Worm (Caenorhabditis elegans) whole organism, L2 larva: Measurements from ENCODE around the gene C45G9.15.

Experiments used
- C34F6.9 ChIP-seq: fragments of 150-350 bp; optimal IDR thresholded peaks from 2 replicates; lab custom pipeline; 2014; ENCODE audit warnings: missing biosample characterization, missing genetic modification characterization
- F13H6.1 ChIP-seq: sonication (generic microtip); optimal IDR thresholded peaks from 2 replicates; lab custom pipeline; 2016; ENCODE audit warnings: missing genetic modification characterization, missing compliant biosample characterization
- R02D3.7 ChIP-seq: fragments of 150-350 bp; optimal IDR thresholded peaks from 2 replicates; lab custom pipeline; 2014; ENCODE audit warnings: missing biosample characterization, missing genetic modification characterization
- Y55F3AM.14 ChIP-seq: fragments of 200-800 bp; sonication (Bioruptor generic); optimal IDR thresholded peaks from 2 replicates; lab custom pipeline; 2018; ENCODE audit warnings: mild to moderate bottlenecking, missing genetic modification characterization, missing compliant biosample characterization
- ZK546.5 ChIP-seq: sonication (generic microtip); optimal IDR thresholded peaks from 2 replicates; lab custom pipeline; 2017; ENCODE audit warnings: missing biosample characterization, missing genetic modification characterization
- alr-1 ChIP-seq: fragments of 150-350 bp; optimal IDR thresholded peaks from 2 replicates; lab custom pipeline; 2014; ENCODE audit warnings: missing biosample characterization, missing genetic modification characterization
- aly-2 ChIP-seq: fragments of 150-350 bp; optimal IDR thresholded peaks from 2 replicates; lab custom pipeline; 2014; ENCODE audit warnings: missing biosample characterization, missing genetic modification characterization
- ama-1 ChIP-seq: fragments of 150-350 bp; optimal IDR thresholded peaks from 2 replicates; lab custom pipeline; 2018; ENCODE audit warnings: inconsistent platforms
- blmp-1 ChIP-seq: sonication (generic microtip); optimal IDR thresholded peaks from 2 replicates; lab custom pipeline; 2017; ENCODE audit warnings: missing genetic modification characterization, mild to moderate bottlenecking, missing compliant biosample characterization, antibody characterized with exemption, moderate library complexity; ENCODE audit not compliant: insufficient read depth
- ceh-16 ChIP-seq: fragments of 150-350 bp; optimal IDR thresholded peaks from 2 replicates; lab custom pipeline; 2014; ENCODE audit warnings: missing biosample characterization, missing genetic modification characterization
- crh-2 ChIP-seq: sonication (generic microtip); optimal IDR thresholded peaks from 2 replicates; lab custom pipeline; 2017; ENCODE audit warnings: missing biosample characterization, missing genetic modification characterization
- dmd-4 ChIP-seq: sonication (generic microtip); optimal IDR thresholded peaks from 2 replicates; lab custom pipeline; 2017; ENCODE audit warnings: missing biosample characterization, missing genetic modification characterization
- egl-27 ChIP-seq: sonication (generic microtip); optimal IDR thresholded peaks from 3 replicates; lab custom pipeline; 2017; ENCODE audit warnings: missing biosample characterization, missing genetic modification reagents, missing genetic modification characterization
- elt-1 ChIP-seq: fragments of 150-350 bp; optimal IDR thresholded peaks from 2 replicates; lab custom pipeline; 2014; ENCODE audit warnings: missing biosample characterization, missing genetic modification characterization
- elt-3 ChIP-seq: sonication (generic microtip); optimal IDR thresholded peaks from 2 replicates; lab custom pipeline; 2017; ENCODE audit warnings: missing biosample characterization, missing genetic modification characterization
- fos-1 ChIP-seq: fragments of 150-350 bp; optimal IDR thresholded peaks from 2 replicates; lab custom pipeline; 2014; ENCODE audit warnings: missing biosample characterization, missing genetic modification characterization
- gmeb-1 ChIP-seq: fragments of 150-350 bp; optimal IDR thresholded peaks from 2 replicates; lab custom pipeline; 2014; ENCODE audit warnings: missing biosample characterization, missing genetic modification characterization
- lin-39 ChIP-seq: fragments of 150-350 bp; optimal IDR thresholded peaks from 2 replicates; lab custom pipeline; 2014; ENCODE audit warnings: missing biosample characterization, missing genetic modification reagents, missing genetic modification characterization
- lsy-2 ChIP-seq, 2 experiments: fragments of 150-350 bp in 1 of 2; sonication (generic microtip) in 1 of 2; optimal IDR thresholded peaks; 2 replicates each; lab custom pipeline; 2014 to 2017; ENCODE audit warnings: missing biosample characterization in 2 of 2, missing genetic modification characterization in 2 of 2
- mab-5 ChIP-seq: fragments of 150-350 bp; optimal IDR thresholded peaks from 2 replicates; lab custom pipeline; 2014; ENCODE audit warnings: missing biosample characterization, missing genetic modification characterization
- mbf-1 ChIP-seq: sonication (generic microtip); optimal IDR thresholded peaks from 2 replicates; lab custom pipeline; 2017; ENCODE audit warnings: missing biosample characterization, missing genetic modification characterization
- mdl-1 ChIP-seq, 2 experiments: fragments of 150-350 bp in 1 of 2; sonication (generic microtip) in 1 of 2; optimal IDR thresholded peaks; 2 replicates each; lab custom pipeline; 2017; ENCODE audit warnings: missing biosample characterization in 2 of 2, missing genetic modification characterization in 2 of 2
- nhr-10 ChIP-seq: sonication (generic microtip); optimal IDR thresholded peaks from 2 replicates; lab custom pipeline; 2017; ENCODE audit warnings: missing biosample characterization, missing genetic modification characterization
- nhr-11 ChIP-seq: fragments of 150-350 bp; optimal IDR thresholded peaks from 2 replicates; lab custom pipeline; 2014; ENCODE audit warnings: missing biosample characterization, missing genetic modification characterization
- nhr-129 ChIP-seq: fragments of 150-350 bp; optimal IDR thresholded peaks from 2 replicates; lab custom pipeline; 2014; ENCODE audit warnings: missing biosample characterization, missing genetic modification characterization
- nhr-21 ChIP-seq: fragments of 150-350 bp; optimal IDR thresholded peaks from 2 replicates; lab custom pipeline; 2014; ENCODE audit warnings: missing biosample characterization, missing genetic modification characterization
- nhr-23 ChIP-seq: fragments of 150-350 bp; optimal IDR thresholded peaks from 2 replicates; lab custom pipeline; 2014; ENCODE audit warnings: missing biosample characterization, missing genetic modification reagents, missing genetic modification characterization
- nhr-237 ChIP-seq: fragments of 150-350 bp; optimal IDR thresholded peaks from 2 replicates; lab custom pipeline; 2014; ENCODE audit warnings: missing biosample characterization, missing genetic modification characterization
- nhr-25 ChIP-seq: fragments of 150-350 bp; sonication (generic microtip); optimal IDR thresholded peaks from 3 replicates; lab custom pipeline; 2014; ENCODE audit warnings: missing biosample characterization, missing genetic modification characterization
- nhr-6 ChIP-seq: fragments of 150-350 bp; optimal IDR thresholded peaks from 2 replicates; lab custom pipeline; 2014; ENCODE audit warnings: missing biosample characterization, missing genetic modification characterization
- nhr-77 ChIP-seq: fragments of 150-350 bp; optimal IDR thresholded peaks from 2 replicates; lab custom pipeline; 2014; ENCODE audit warnings: missing biosample characterization, missing genetic modification characterization
- peb-1 ChIP-seq: fragments of 150-350 bp; optimal IDR thresholded peaks from 2 replicates; lab custom pipeline; 2014; ENCODE audit warnings: missing biosample characterization, missing genetic modification characterization
- sem-4 ChIP-seq: fragments of 150-350 bp; optimal IDR thresholded peaks from 2 replicates; lab custom pipeline; 2014; ENCODE audit warnings: missing biosample characterization, missing genetic modification reagents, missing genetic modification characterization
- skn-1 ChIP-seq: sonication (generic microtip); optimal IDR thresholded peaks from 2 replicates; lab custom pipeline; 2017; ENCODE audit warnings: missing biosample characterization, missing genetic modification characterization
- sma-3 ChIP-seq: sonication (generic microtip); optimal IDR thresholded peaks from 2 replicates; lab custom pipeline; 2016; ENCODE audit warnings: missing genetic modification reagents, missing genetic modification characterization, missing compliant biosample characterization
- sma-9 ChIP-seq, 2 experiments: fragments of 150-350 bp in 1 of 2; sonication (generic microtip) in 1 of 2; optimal IDR thresholded peaks; 2 replicates each; lab custom pipeline; 2014 to 2016; ENCODE audit warnings: missing genetic modification characterization in 2 of 2, mild to moderate bottlenecking in 1 of 2, missing biosample characterization in 1 of 2, missing compliant biosample characterization in 1 of 2, missing genetic modification reagents in 1 of 2, moderate library complexity in 1 of 2
- snpc-4 ChIP-seq: fragments of 150-350 bp; optimal IDR thresholded peaks from 2 replicates; lab custom pipeline; 2014; ENCODE audit warnings: missing biosample characterization, missing genetic modification characterization
- unc-39 ChIP-seq: fragments of 150-350 bp; optimal IDR thresholded peaks from 2 replicates; lab custom pipeline; 2014; ENCODE audit warnings: missing biosample characterization, missing genetic modification characterization
- unc-55 ChIP-seq: fragments of 150-350 bp; sonication (generic microtip); optimal IDR thresholded peaks from 3 replicates; lab custom pipeline; 2014; ENCODE audit warnings: missing biosample characterization, missing genetic modification reagents, missing genetic modification characterization
- ztf-1 ChIP-seq: fragments of 200-800 bp; sonication (Bioruptor generic); conservative IDR thresholded peaks from 2 replicates; pipeline ENCODE4 v1.3.6; 2022; ENCODE audit warnings: missing genetic modification characterization, missing compliant biosample characterization
- ztf-11 ChIP-seq: sonication (generic microtip); optimal IDR thresholded peaks from 2 replicates; lab custom pipeline; 2017; ENCODE audit warnings: missing biosample characterization, missing genetic modification characterization

C45G9.15 gene

DNA sequence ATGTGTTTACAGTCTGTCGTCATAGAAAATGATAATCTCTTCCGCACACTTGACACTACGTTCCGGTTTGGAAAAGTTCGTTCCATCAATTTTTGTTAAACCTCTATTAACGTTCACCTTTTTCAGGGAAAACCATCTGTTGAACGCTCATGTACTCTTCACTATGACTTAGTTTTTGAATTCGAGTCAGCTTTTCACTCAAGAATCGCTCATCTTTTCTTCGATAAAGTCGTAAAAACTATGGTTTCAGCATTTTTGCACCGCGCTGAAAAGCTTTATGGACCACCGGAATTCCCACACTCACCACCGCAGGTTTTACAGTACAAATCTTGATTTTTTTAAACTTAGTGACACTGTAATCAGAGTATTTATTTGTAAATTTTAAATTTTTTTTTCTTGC is 28.2 kb downstream of the C45G9.15 start:
- no peak for TF ChIP-seq aly-2
- TF ChIP-seq mdl-1 (tag; optimal IDR thresholded peaks at IDR 0.05; lab: Kevin White, UChicago) = no peak
- no peak for TF ChIP-seq nhr-11 (tag; lab: Kevin White, UChicago)
- no peak for TF ChIP-seq F13H6.1 (tag; lab: Kevin White, UChicago)
- no peak for TF ChIP-seq gmeb-1 (tag; lab: Kevin White, UChicago)

DNA sequence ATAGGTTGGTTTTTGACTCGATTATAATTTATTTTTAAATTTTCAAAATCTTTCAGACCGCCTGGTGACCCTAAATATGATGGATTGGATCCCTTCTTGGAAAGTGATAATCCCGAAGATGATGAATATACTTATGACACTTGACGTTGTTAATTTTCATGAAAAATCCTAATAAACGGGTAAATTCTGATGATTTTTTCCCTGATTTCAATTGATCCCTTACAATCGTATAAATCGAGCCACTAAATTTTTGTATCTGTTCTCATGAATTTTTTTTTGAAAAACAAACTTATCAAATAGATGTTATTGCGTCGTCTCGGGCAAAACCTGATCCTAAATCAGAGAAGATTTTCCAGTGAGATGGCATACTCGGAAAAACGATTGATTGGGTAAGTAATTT is 28.9 kb downstream of the C45G9.15 start, which contains the start of gene R144.13:
TSS of gene R144.13 (plus strand) at position 301 of the 400 bp plus-strand sequence.
- TF ChIP-seq nhr-237 (no peak), crh-2 (tag; lab: Kevin White, UChicago) (no peak), gmeb-1 (tag; lab: Kevin White, UChicago) (no peak), lsy-2 (tag; optimal IDR thresholded peaks at IDR 0.05; lab: Kevin White, UChicago) (no peak), dmd-4 (tag; lab: Kevin White, UChicago) (no peak), Y55F3AM.14 (GFP tag; lab: Kevin White, UChicago) (no peak), lin-39 (no peak), ZK546.5 (tag; lab: Kevin White, UChicago) (no peak), nhr-77 (no peak), mab-5 (no peak), fos-1 (tag; lab: Kevin White, UChicago) (no peak), sem-4 (tag; lab: Kevin White, UChicago) (no peak), ceh-16 (tag; lab: Kevin White, UChicago) (no peak), elt-3 (tag; lab: Kevin White, UChicago) (no peak), egl-27 (tag; lab: Kevin White, UChicago) (no peak), unc-55 (GFP tag; lab: Kevin White, UChicago) (no peak), mbf-1 (tag; lab: Kevin White, UChicago) (no peak), F13H6.1 (tag; lab: Kevin White, UChicago) (no peak)

DNA sequence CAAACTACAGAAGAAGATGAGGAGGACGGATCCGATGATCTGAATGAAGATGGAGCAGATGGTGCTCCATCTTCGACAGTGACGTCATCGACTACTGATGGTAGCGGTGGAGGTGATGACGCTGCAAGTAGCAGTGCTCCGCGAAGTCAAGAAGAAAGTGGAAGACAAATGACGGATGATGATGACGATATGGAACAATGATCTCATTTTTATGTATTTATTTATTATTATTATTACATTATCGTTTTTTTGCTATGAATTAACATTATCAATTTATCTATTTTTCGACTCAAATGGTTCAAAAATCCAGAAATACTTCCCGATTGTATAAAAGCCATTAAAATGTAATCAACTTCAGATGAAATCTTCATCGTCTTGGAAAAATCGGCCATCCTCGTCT is 30.2 kb downstream of the C45G9.15 start, which contains the start of gene R144.3:
TSS of gene R144.3 (plus strand) at position 301 of the 400 bp plus-strand sequence.
- TF ChIP-seq dmd-4 (tag; lab: Kevin White, UChicago) (no peak), peb-1 (tag; lab: Kevin White, UChicago) (no peak), Y55F3AM.14 (GFP tag; lab: Kevin White, UChicago) (no peak), mab-5 (no peak), ama-1 (lab: Kevin White, UChicago) (no peak)
- TF ChIP-seq, all 48 proteins: peak for 0

DNA sequence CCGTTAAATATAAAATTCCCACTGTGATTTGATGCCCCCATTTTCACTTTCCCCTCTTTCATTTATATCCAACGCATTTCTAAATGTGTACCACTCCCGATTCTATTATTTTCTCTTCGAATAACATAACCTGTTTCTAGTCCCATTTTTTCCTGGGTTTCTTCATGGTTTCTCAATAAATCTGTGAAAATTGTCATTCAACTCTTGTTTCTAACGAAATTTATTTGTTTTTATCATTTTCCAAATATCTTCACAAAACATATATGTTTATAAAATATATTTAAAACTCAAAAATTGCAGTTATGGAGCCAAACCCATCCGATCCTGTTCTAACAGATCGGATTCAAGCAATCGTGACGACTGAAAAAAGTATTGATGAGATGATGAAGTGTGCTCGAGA is 30.9 kb downstream of the C45G9.15 start, which contains the start of gene mdt-11:
TSS of gene mdt-11 (plus strand) at position 301 of the 400 bp plus-strand sequence.
- TF ChIP-seq elt-1 = no peak
- TF ChIP-seq nhr-77 = no peak
- TF ChIP-seq F13H6.1 (tag; lab: Kevin White, UChicago) = no peak
- no peak for TF ChIP-seq nhr-21 (tag; lab: Kevin White, UChicago)
- TF ChIP-seq snpc-4 (tag; lab: Kevin White, UChicago) = no peak
- no peak for TF ChIP-seq gmeb-1 (tag; lab: Kevin White, UChicago)
- no peak for TF ChIP-seq Y55F3AM.14 (GFP tag; lab: Kevin White, UChicago)
- no peak for TF ChIP-seq ztf-1
- TF ChIP-seq R02D3.7 (tag; lab: Kevin White, UChicago) = no peak
- TF ChIP-seq nhr-11 (tag; lab: Kevin White, UChicago) = no peak

DNA sequence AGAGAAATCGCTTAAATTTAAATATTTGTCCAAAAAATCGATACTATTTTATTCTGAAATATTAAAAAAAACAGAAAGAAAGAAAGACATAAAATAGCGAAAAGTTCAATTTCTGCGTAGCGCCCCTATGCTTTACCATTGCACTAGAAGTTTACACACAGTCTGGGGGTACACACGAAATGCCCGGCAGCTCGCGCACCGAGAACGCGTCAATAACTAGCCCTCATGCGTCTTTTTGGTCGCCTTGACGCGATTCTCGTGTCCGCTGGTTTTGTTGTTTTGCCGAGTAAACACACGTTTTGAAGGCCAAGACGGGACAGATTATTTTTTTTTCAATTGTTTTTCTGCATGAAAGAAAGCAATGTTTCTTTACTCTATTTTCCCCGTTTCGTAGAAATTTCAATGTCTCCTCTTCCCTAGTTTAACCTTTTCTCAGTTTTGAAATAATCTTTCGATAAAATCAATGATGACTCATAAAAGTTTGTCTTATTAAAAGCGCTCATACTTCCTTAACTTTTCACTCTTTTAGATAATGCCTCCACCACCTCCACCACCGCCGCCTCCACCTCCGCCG is 33.6 kb downstream of the C45G9.15 start, which contains the start of gene wip-1:
TSS of gene wip-1 (plus strand) at position 524 of the 574 bp plus-strand sequence.
- TF ChIP-seq nhr-129 = peak; percentile 98
- no peak for TF ChIP-seq ztf-11 (tag; lab: Kevin White, UChicago)
- TF ChIP-seq alr-1 (tag; lab: Kevin White, UChicago) = no peak
- TF ChIP-seq nhr-77 = peak; percentile 75
- peak; percentile 88 for TF ChIP-seq snpc-4 (tag; lab: Kevin White, UChicago)
- no peak for TF ChIP-seq elt-1
- TF ChIP-seq elt-3 (tag; lab: Kevin White, UChicago) = no peak
- TF ChIP-seq nhr-25 (tag; lab: Kevin White, UChicago) = peak; percentile 99
- TF ChIP-seq ama-1 (lab: Kevin White, UChicago) = peak; percentile 66
- no peak for TF ChIP-seq unc-39 (tag; lab: Kevin White, UChicago)
- no peak for TF ChIP-seq ztf-1
- TF ChIP-seq sma-9 (GFP tag; optimal IDR thresholded peaks at IDR 0.05; lab: Kevin White, UChicago) = peak; percentile 96
- no peak for TF ChIP-seq sma-9 (tag; optimal IDR thresholded peaks at IDR 0.05; lab: Kevin White, UChicago)
- peak; percentile 99 for TF ChIP-seq fos-1 (tag; lab: Kevin White, UChicago)
- peak; percentile 99 for TF ChIP-seq C34F6.9
- peak; percentile 94 for TF ChIP-seq nhr-6
- no peak for TF ChIP-seq skn-1
- TF ChIP-seq egl-27 (tag; lab: Kevin White, UChicago) = peak; percentile 71
- TF ChIP-seq gmeb-1 (tag; lab: Kevin White, UChicago) = peak; percentile 96
- peak; percentile 82 for TF ChIP-seq nhr-10 (tag; lab: Kevin White, UChicago)
- TF ChIP-seq ceh-16 (tag; lab: Kevin White, UChicago) = peak; percentile 63
- peak; percentile 59 for TF ChIP-seq nhr-237
- peak; percentile 52 for TF ChIP-seq mbf-1 (tag; lab: Kevin White, UChicago)
- TF ChIP-seq mdl-1 (tag; optimal IDR thresholded peaks at IDR 0.05; lab: Kevin White, UChicago) = peak; percentile 14 to 81
- peak; percentile 84 for TF ChIP-seq blmp-1 (tag; lab: Kevin White, UChicago)
- peak; percentile 95 for TF ChIP-seq Y55F3AM.14 (GFP tag; lab: Kevin White, UChicago)
- TF ChIP-seq nhr-23 = no peak
- TF ChIP-seq sma-3 (GFP tag; lab: Kevin White, UChicago) = peak; percentile 99
- TF ChIP-seq lin-39 = peak; percentile 75
- TF ChIP-seq R02D3.7 (tag; lab: Kevin White, UChicago) = peak; percentile 44
